Worm (Caenorhabditis elegans) whole organism, L2 larva: ENCODE measurements around the gene Y48D7A.1.

ENCODE experiments used
- egl-27 ChIP-seq: sonication (generic microtip); optimal IDR thresholded peaks from 3 replicates; lab custom pipeline; 2017; ENCODE audit warnings: missing biosample characterization, missing genetic modification reagents, missing genetic modification characterization
- fos-1 ChIP-seq: fragments of 150-350 bp; optimal IDR thresholded peaks from 2 replicates; lab custom pipeline; 2014; ENCODE audit warnings: missing biosample characterization, missing genetic modification characterization
- lin-13 ChIP-seq: fragments of 150-350 bp; optimal IDR thresholded peaks from 2 replicates; lab custom pipeline; 2014; ENCODE audit warnings: missing biosample characterization, missing genetic modification reagents, missing genetic modification characterization
- nhr-6 ChIP-seq: fragments of 150-350 bp; optimal IDR thresholded peaks from 2 replicates; lab custom pipeline; 2014; ENCODE audit warnings: missing biosample characterization, missing genetic modification characterization
- skn-1 ChIP-seq: sonication (generic microtip); optimal IDR thresholded peaks from 2 replicates; lab custom pipeline; 2017; ENCODE audit warnings: missing biosample characterization, missing genetic modification characterization
- snpc-4 ChIP-seq: fragments of 150-350 bp; optimal IDR thresholded peaks from 2 replicates; lab custom pipeline; 2014; ENCODE audit warnings: missing biosample characterization, missing genetic modification characterization
- zag-1 ChIP-seq: fragments of 150-350 bp; optimal IDR thresholded peaks from 2 replicates; lab custom pipeline; 2014; ENCODE audit warnings: missing biosample characterization, missing genetic modification characterization
- ztf-11 ChIP-seq: sonication (generic microtip); optimal IDR thresholded peaks from 2 replicates; lab custom pipeline; 2017; ENCODE audit warnings: missing biosample characterization, missing genetic modification characterization

ce11 chrX:2981715-2982114 is 27.6 kb upstream of the Y48D7A.1 start, which contains the start of gene nspg-5:
- no peak for TF ChIP-seq egl-27 (tag; lab: Kevin White, UChicago)
- TF ChIP-seq ztf-11 (tag; lab: Kevin White, UChicago), result no peak
- TF ChIP-seq zag-1 (tag; lab: Kevin White, UChicago), result no peak
- TF ChIP-seq skn-1 (tag; lab: Kevin White, UChicago), result no peak
- no peak for TF ChIP-seq lin-13 (GFP tag; lab: Kevin White, UChicago)
- no peak for TF ChIP-seq fos-1 (tag; lab: Kevin White, UChicago)
- no peak for TF ChIP-seq nhr-6 (tag; lab: Kevin White, UChicago)
- TF ChIP-seq snpc-4 (tag; lab: Kevin White, UChicago), result no peak
